Worm (Caenorhabditis elegans): Measurements from ENCODE around the gene F56D5.5.

F56D5.5 gene

DNA sequence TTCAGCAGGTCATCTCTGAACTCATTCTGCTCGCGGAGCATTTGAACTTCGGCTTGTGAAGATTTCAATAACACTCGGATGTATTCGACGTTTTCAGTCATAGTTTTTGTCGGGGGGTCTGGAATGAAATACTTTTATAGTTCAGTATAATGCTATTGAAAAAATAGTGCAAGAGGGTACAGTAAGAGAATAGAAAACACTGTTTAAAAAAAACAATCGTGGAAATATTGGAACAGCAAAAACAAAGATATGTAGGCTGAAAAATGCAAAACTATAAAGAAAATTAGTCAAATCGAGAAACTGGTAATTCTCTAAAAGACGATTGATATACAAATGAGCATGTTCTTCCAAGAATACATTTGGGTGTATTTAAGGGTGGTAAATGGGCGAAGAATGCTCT is at the start of gene F56D5.5:
F56D5.5 (minus strand) TSS at position 101 of the 400 bp plus-strand sequence.
- TF ChIP-seq madf-5 (GFP tag; IDR thresholded peaks at IDR 0.05) (no peak), spr-1 (tag; optimal IDR thresholded peaks at IDR 0.05) (no peak), skn-1 (tag; optimal IDR thresholded peaks at IDR 0.05) (no peak), ceh-28 (tag; optimal IDR thresholded peaks at IDR 0.05) (no peak), hif-1 (tag; optimal IDR thresholded peaks at IDR 0.05) (no peak), nhr-77 (tag; optimal IDR thresholded peaks at IDR 0.05) (no peak)

DNA sequence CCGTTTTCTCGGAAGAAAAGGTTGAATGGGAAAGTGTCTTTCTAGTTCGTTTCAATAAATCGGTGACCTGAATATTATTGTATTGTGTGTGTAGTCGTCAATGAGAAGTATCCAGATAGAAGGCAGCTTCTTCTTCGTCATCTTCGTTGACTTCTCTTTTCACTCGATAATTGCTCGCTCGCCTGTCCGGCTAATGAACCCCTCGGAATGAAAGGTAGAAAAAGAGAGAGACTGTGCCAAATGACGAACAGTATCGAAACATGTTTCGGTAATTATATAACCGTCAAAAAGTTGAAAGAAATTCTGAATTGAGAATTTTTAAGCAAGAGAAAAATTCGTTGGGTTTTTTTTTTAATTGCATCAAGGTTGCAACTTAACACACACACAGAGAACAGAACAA is 49.5 kb upstream of the F56D5.5 start, which contains the start of gene cutl-17:
cutl-17 (minus strand) TSS at position 101 of the 400 bp plus-strand sequence.
- TF ChIP-seq unc-62 (GFP tag; optimal IDR thresholded peaks at IDR 0.05 in 1 of 2), result peak in 1 of 2 experiments; percentile 84
- TF ChIP-seq unc-62 (tag; optimal IDR thresholded peaks at IDR 0.05), result no peak
- TF ChIP-seq zfp-3 (GFP tag; conservative IDR thresholded peaks at IDR 0.05), result no peak
- TF ChIP-seq T26A8.4 (GFP tag; IDR thresholded peaks at IDR 0.05), result no peak

DNA sequence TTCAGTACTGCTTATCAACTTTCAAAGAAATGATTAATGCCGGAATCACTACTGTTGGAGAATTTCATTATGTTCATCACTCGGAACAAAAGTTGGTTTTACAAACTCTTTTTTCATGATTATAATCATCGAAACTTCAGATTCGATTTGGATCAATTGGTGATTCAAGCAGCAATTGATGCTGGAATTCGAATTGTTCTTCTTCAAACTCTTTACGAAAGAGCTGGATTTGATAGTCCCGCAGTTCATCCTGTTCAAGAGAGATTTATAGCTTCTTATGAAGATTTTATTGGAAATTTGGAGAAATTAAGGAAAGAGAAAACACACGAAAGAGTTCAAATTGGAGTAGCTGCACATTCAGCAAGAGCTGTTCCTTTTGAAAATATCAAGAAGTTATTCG is 43.9 kb upstream of the F56D5.5 start:
- no peak for TF ChIP-seq nhr-237 (tag; optimal IDR thresholded peaks at IDR 0.05)
- TF ChIP-seq zip-2 (tag; optimal IDR thresholded peaks at IDR 0.05), result no peak
- no peak for TF ChIP-seq mxl-3 (GFP tag; optimal IDR thresholded peaks at IDR 0.05)
- TF ChIP-seq aha-1 (tag), result peak; percentile 95
- no peak for TF ChIP-seq zfp-3 (GFP tag; conservative IDR thresholded peaks at IDR 0.05)
- TF ChIP-seq skn-1 (tag; optimal IDR thresholded peaks at IDR 0.05), result no peak

ce11 chrIV:9450375-9450774 is 42.5 kb upstream of the F56D5.5 start, which contains the start of gene cpin-1:
Gene cpin-1 (plus strand): TSS chrIV:9450675.
- no peak for TF ChIP-seq dmd-9 (GFP tag; IDR thresholded peaks at IDR 0.05)
- no peak for TF ChIP-seq ceh-82 (tag; optimal IDR thresholded peaks at IDR 0.05)
- TF ChIP-seq mxl-2 (GFP tag; conservative IDR thresholded peaks at IDR 0.05), result no peak
- no peak for TF ChIP-seq lin-1 (GFP tag; IDR thresholded peaks at IDR 0.05)
- TF ChIP-seq duxl-1 (tag; optimal IDR thresholded peaks at IDR 0.05; ENCODE audit: poor library complexity), result no peak
- TF ChIP-seq nhr-6 (tag; optimal IDR thresholded peaks at IDR 0.05), result no peak
- no peak for TF ChIP-seq zfp-2 (tag; optimal IDR thresholded peaks at IDR 0.05)
- TF ChIP-seq hif-1 (tag; optimal IDR thresholded peaks at IDR 0.05), result no peak
- no peak for TF ChIP-seq ceh-28 (tag; optimal IDR thresholded peaks at IDR 0.05)
- no peak for TF ChIP-seq F44E2.7 (GFP tag; IDR thresholded peaks at IDR 0.05)
- no peak for TF ChIP-seq lin-13 (GFP tag; optimal IDR thresholded peaks at IDR 0.05)
- no peak for TF ChIP-seq zfp-3 (GFP tag; conservative IDR thresholded peaks at IDR 0.05)
- TF ChIP-seq lir-3 (tag; optimal IDR thresholded peaks at IDR 0.05), result no peak
- no peak for TF ChIP-seq fos-1 (tag; optimal IDR thresholded peaks at IDR 0.05)
- no peak for TF ChIP-seq dmd-8 (GFP tag; IDR thresholded peaks at IDR 0.05)
- TF ChIP-seq nhr-25 (tag; optimal IDR thresholded peaks at IDR 0.05; ENCODE audit: borderline replicate concordance, insufficient read depth), result no peak

DNA sequence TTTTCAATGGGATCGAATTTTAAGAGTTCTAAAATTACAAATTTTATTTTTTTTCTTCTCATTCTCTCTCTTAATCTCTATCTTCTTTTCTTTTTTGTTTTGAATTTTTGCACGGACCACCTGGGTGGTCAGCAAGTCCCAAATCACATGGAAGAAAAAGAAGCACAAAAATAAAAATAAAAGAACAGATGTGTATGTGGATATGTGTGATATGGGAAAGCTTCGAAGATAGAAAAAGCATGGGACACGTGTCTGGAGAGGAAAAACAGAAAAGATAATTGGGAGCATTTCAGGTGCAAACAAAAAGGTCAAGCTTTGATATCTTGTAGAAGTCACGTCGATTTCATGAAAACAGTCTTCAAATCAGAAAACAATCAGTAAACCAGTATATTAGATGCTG is 39.3 kb upstream of the F56D5.5 start, which contains the start of gene hsp-12.6:
hsp-12.6 (minus strand) TSS at position 20 of the 400 bp plus-strand sequence.
- TF ChIP-seq nhr-11 (tag; optimal IDR thresholded peaks at IDR 0.05) (peak; percentile 54), daf-16 (GFP tag; optimal IDR thresholded peaks at IDR 0.05) (peak in 1 of 2 experiments; percentile 80), daf-16 (tag; optimal IDR thresholded peaks at IDR 0.05) (no peak), duxl-1 (tag; optimal IDR thresholded peaks at IDR 0.05; ENCODE audit: poor library complexity) (no peak), hlh-30 (tag; optimal IDR thresholded peaks at IDR 0.05; ENCODE audit: insufficient read depth) (peak; percentile 48)

ce11 chrIV:9445407-9445806 is 37.5 kb upstream of the F56D5.5 start, which contains the start of gene hsp-12.3:
Gene hsp-12.3 (minus strand): TSS chrIV:9445507.
- peak in 1 of 2 experiments; percentile 1 for TF ChIP-seq hif-1 (tag; optimal IDR thresholded peaks at IDR 0.05)
- TF ChIP-seq Y75B8A.6 (GFP tag; IDR thresholded peaks at IDR 0.05), result no peak
- TF ChIP-seq set-16 (GFP tag; IDR thresholded peaks at IDR 0.05), result no peak

All from whole organism, L4 larva.